Worm (Caenorhabditis elegans) whole organism, L4/young adult: Measurements from ENCODE around the gene H14N18.4.

Source experiments
- W03F9.2 ChIP-seq: fragments of 150-350 bp; optimal IDR thresholded peaks from 2 replicates; lab custom pipeline; 2014; ENCODE audit warnings: missing biosample characterization, missing genetic modification characterization
- dao-5 ChIP-seq: sonication (generic microtip); optimal IDR thresholded peaks from 2 replicates; lab custom pipeline; 2016; ENCODE audit warnings: missing genotype, missing genetic modification characterization, moderate library complexity, missing compliant biosample characterization
- him-1 ChIP-seq: sonication (generic microtip); optimal IDR thresholded peaks from 2 replicates; lab custom pipeline; 2016; ENCODE audit warnings: missing genotype, missing genetic modification reagents, missing genetic modification characterization, missing compliant biosample characterization

Gene H14N18.4

DNA sequence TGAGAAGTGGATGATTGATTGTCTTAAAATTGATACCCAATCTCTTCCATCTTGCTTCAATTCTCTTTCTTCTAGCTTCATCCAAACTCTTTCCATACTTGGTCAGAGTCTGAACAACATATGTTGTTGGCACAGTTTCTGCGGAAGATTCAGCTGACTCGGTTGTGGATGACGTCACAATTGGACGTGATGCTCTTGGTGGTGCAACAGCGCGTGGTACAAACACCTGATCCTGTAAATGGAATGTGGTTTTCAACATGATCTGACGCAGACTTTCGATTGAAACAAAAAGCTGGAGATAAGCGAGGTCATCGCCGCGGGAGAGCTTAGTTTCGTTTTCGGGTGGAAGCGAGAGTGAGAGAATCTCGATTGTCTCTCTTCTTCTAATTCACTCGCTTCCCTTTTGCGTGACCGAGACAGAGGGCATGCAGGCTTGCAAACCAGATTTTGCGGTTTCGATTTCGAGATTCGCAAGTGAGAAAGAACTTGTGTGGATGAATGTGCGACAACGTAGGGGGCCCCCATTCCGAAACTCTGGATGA, 13.7 kb upstream of the H14N18.4 start:
- TF ChIP-seq dao-5 (tag; lab: Kevin White, UChicago) = no peak
- TF ChIP-seq W03F9.2 (tag; lab: Kevin White, UChicago) = no peak
- no peak for TF ChIP-seq him-1

DNA sequence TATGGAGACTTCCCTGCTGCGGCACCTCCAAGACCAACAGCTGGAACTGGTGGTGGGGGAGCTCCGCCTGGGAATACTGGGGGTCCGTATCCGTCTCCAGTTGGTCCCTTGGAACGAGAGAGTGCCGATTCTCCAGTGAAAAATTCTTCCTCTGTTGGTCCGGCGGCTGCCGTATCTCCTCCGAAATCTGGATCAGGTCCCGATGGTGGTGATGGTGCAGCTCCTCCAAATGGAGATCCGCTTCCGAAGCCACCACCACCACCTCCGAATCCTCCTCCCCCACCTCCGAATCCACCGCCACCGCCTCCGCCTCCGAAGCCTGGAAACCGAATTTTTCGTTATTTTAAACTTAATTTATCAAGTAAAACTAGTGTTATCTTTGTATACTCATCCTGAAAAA, 11.6 kb upstream of the H14N18.4 start:
- TF ChIP-seq him-1 (no peak), dao-5 (tag; lab: Kevin White, UChicago) (no peak)

DNA sequence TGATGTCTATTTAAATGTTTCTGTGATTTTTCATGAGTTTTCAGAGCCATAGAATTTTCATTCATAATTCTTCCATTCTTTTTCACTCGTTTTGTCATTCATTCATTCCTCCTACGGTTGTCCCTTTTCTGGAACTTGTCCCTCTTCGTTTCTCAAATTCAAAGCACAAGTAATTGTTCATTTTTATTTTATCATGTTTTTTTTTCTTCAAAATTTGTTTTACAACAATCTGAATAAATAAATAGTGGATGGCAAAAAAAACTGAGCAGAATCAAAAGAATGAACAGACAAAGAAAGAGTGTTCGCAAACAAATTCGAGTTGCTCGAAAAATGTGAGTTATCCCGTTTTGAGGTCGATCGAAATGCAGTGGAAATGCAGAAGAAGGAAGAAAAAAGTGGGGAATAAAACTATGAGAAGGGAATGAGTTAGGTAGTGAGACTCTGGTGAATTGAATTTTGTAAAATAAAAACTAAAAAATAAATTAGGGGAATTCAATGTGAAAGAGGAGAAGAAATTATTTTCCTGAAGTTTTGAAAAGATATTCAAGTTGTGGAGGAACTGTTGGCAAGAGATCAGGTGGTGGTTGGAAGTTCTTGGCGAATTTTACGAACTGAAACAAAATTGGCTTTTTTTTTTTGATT, 10.8 kb upstream of the H14N18.4 start:
- TF ChIP-seq W03F9.2 (tag; lab: Kevin White, UChicago) (no peak), dao-5 (tag; lab: Kevin White, UChicago) (no peak), him-1 (no peak)

DNA sequence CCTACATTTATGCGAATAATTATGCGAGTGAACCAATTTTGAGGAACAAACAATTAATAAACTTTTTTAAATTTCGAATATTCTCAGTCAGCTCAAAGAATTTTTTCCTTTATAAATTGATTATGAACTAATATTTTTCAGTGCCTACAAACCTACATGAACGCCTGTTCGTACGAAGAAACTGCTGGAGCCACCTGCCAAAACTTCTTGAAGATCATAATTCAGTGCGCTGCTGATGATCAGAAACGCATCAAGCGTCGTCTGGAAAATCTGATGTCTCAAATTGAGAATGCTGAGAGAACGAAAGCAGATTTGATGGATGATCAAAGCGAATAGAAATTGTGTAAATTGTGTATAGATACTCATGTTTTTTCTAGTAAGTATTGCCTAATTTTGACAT, 10.2 kb upstream of the H14N18.4 start:
- no peak for TF ChIP-seq him-1
- TF ChIP-seq dao-5 (tag; lab: Kevin White, UChicago) = no peak
- no peak for TF ChIP-seq W03F9.2 (tag; lab: Kevin White, UChicago)

DNA sequence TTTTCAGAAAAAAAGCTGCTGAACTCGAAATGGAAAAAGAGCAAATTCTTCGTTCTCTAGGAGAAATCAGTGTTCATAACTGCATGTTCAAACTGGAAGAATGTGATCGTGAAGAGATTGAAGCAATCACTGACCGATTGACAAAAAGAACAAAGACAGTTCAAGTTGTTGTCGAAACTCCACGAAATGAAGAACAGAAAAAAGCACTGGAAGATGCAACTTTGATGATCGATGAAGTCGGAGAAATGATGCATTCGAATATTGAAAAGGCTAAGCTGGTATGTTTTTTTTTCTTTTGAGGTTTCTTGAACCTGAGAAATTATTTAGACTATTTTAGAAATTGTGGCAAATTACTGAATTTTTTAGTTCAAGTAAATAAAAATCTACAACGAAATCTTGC, 9.7 kb upstream of the H14N18.4 start:
- TF ChIP-seq him-1 (no peak), dao-5 (tag; lab: Kevin White, UChicago) (no peak), W03F9.2 (tag; lab: Kevin White, UChicago) (no peak)

DNA sequence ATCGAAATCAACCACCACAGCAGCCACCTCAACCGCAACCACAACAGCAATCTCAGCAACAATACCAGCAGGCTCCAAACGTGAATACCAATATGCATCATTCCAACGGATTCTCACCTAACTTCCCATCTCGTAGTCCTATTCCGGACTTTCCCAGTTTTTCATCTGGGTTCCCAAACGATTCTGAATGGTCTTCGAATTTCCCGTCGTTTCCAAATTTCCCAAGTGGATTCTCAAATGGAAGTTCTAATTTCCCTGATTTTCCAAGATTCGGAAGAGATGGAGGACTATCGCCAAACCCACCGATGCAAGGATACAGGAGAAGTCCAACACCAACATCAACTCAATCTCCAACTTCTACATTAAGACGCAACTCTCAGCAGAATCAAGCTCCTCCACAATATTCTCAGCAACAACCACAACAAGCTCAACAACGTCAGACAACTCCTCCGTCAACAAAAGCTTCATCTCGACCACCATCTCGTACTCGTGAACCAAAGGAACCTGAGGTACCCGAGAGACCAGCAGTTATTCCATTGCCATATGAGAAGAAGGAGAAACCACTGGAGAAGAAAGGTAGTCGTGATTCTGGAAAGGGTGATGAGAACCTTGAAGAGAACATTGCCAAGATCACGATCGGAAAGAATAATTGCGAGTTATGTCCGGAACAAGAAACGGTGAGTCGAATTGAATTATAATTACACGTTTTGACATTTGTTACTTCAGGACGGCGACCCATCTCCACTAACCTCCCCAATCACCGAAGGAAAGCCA, 8.9 kb upstream of the H14N18.4 start:
- TF ChIP-seq dao-5 (tag; lab: Kevin White, UChicago) (no peak), W03F9.2 (tag; lab: Kevin White, UChicago) (no peak), him-1 (no peak)

DNA sequence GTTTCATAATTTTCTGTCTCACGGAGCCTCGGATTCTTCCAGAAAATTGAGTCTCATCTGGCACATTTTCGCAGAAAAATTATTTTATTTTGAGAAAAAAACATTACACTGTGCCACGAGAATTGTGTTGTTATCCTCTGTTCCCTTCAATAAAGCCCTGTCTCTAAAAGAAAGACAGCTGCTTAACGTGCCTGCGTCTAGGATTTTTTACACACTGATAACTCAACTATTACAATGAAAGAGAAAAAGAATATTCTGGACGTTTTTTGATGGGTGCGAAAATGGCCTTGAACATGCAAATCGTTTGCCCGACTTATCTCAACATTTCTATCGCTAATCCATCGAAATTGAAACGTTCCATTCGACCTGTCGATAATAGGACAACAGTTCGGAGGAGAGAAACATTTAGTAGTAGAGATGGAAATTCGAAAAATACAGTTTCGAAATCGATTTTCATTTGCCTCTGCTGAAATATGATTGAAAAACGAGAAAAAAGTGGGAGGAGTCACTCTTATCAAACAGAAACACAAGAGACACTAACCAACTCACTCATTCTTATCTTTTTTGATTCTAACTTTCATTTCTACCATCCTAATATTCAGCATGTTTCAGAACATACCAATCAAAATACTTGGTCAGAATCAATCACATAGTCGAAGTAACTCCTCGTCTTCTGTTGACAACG, 8.2 kb upstream of the H14N18.4 start:
- TF ChIP-seq him-1 (no peak), dao-5 (tag; lab: Kevin White, UChicago) (no peak), W03F9.2 (tag; lab: Kevin White, UChicago) (no peak)

DNA sequence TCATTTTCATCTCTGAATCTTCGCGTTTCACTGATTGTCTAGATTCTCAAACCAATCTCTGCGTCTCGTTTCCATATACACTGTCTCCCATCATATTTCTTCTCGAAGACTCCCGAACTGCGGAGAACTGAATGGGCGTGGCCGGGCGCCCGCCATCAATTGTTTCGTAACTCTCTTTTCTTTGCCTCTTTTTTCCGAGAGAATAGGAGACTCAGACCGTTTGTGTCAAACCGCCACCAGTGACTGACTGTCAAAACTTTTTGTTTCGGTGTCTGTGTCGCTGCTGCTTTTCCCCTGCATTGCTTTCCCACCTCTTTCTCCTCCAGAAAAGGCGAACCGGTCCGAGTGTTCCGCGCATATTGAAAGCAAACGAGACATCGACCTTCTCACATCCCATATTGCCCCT, 7.4 kb upstream of the H14N18.4 start, which contains the start of gene unc-23:
Gene unc-23 (plus strand): TSS at position 176 of the 406 bp plus-strand sequence.
- TF ChIP-seq him-1 (no peak), W03F9.2 (tag; lab: Kevin White, UChicago) (peak; percentile 54), dao-5 (tag; lab: Kevin White, UChicago) (peak; percentile 68)

DNA sequence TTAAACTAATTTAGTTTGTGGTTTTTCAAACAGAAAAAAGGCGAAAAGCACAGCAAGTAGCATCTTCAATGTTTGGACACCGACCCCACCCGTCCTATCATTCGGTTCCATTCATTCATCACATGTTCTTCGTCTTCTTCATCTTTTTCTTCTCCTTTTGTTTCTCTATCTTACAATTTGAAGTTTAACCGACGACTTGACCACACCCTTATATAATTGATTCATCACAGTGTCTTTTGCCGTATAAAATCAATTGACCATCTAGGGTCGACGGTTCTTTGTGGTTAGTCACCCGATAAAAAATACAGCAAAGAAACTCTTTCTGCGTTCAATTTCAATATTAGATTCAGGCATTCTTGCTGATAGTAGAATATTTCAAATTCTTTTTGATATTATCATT, 6.3 kb upstream of the H14N18.4 start:
- TF ChIP-seq him-1 (no peak), dao-5 (tag; lab: Kevin White, UChicago) (no peak), W03F9.2 (tag; lab: Kevin White, UChicago) (no peak)

DNA sequence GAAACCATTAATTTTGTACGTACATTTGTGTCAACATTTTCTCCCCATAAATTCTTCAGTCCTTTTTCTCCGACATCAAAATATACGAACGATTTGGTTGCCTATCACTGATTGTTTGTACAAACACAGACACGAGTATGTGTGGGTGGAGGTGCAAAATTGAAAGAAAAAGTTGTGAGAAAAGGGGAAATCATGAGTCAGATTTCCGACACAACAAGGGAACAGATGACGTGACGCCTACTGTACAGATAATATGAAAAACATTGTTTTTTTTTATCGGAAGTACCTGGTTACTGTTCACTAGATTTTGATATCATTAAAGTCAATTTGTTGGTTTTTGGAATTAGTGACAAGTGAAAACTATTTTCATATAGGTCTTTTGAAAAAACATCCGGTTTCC, 5.5 kb upstream of the H14N18.4 start:
- no peak for TF ChIP-seq dao-5 (tag; lab: Kevin White, UChicago)
- no peak for TF ChIP-seq W03F9.2 (tag; lab: Kevin White, UChicago)
- no peak for TF ChIP-seq him-1

DNA sequence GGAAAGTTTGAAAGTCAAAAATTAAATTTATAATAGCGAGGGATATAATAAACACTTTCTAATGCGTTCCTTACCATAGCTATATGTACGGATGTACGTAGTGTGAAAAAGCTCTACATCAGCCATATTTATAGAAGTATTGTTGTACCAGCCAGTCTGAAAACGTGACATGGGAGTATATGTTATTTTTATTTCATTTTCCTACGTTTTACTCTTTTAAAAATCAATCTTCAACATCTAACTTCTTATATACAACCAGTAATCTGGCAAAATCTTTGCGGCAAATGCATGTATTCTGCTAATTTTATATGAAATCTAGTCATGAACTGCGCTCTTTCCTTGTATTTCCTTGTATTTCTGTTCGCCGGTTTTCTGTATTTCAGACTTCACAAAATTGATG, 3.5 kb upstream of the H14N18.4 start, which contains the start of gene H14N18.2:
Gene H14N18.2 (plus strand): TSS at position 301 of the 400 bp plus-strand sequence.
- TF ChIP-seq dao-5 (tag; lab: Kevin White, UChicago) (no peak), W03F9.2 (tag; lab: Kevin White, UChicago) (no peak), him-1 (no peak)

DNA sequence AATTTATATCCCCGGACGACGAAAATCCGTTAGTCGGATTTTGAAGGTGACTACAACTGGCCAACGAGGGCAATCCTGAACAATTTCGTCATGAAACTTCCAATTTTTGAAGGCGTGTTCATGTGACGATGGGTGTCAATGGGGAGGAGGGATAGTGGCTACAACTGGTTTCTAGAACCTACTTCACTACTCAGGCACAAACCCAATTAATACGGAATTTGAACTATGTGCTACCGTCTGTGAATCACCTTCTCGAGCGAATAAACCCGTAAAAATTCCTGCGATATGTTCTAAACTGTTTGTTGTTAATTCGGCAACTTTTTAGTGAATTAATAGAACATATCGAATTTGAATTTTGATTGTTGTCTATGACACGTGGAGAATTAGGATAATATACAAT, 1.1 kb downstream of the H14N18.4 start:
- no peak for TF ChIP-seq dao-5 (tag; lab: Kevin White, UChicago)
- TF ChIP-seq him-1 = no peak

DNA sequence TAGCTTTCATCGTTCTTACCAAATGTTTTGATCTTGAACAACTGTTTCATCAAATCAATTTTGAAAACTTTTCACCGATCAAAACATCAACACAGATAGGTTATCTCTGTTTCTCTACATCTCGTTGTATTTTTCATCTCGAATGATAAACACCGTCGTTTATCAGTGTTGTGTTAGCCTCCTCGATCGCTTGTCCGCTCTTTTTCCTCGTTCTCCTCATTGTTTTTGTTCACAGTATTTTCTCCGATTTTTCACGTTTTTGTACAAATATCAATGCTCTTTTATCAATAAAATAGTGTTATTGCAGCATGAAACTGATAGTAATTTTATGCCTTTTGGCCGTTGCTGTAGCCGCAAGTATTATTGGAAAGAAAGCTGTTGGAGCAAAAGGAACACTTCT, 6.0 kb downstream of the H14N18.4 start, which contains the start of gene ttr-47:
Gene ttr-47 (plus strand): TSS at position 308 of the 400 bp plus-strand sequence.
- TF ChIP-seq dao-5 (tag; lab: Kevin White, UChicago) = no peak
- TF ChIP-seq him-1 = no peak
- TF ChIP-seq W03F9.2 (tag; lab: Kevin White, UChicago) = no peak

DNA sequence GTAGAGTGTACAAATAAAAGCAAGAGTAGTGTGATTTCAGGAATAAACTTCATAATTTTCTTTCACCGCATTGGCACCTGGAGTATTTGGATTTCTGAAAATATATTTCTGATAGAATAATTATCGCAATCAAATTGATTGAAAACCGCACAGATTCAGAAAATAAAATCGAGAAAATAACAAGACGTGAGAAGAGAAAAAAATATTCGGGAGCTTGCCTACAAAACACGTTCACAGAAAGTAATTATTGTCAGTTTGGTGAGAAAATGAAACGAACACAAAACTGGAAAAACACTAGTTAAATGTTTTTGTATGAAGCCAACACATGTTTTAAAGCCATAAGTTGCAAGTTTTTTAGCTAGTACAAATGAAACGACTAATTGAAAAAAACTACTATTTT, 14.8 kb downstream of the H14N18.4 start, which contains the start of gene mod-1:
Gene mod-1 (minus strand): TSS at position 101 of the 400 bp plus-strand sequence.
- no peak for TF ChIP-seq him-1
- no peak for TF ChIP-seq dao-5 (tag; lab: Kevin White, UChicago)
- TF ChIP-seq W03F9.2 (tag; lab: Kevin White, UChicago) = no peak
